Worm (Caenorhabditis elegans) whole organism, L4 larva: ENCODE results near the gene srv-10.
A peak's percentile ranks its signal among the peaks of the same experiment; 100 is the strongest.

ENCODE experiments used
- F10B5.3 ChIP-seq: sonication (generic microtip); optimal IDR thresholded peaks from 2 replicates; lab custom pipeline; 2016; ENCODE audit warnings: mild to moderate bottlenecking, missing genetic modification characterization, missing compliant biosample characterization
- F37D6.2 ChIP-seq: sonication (generic microtip); optimal IDR thresholded peaks from 2 replicates; lab custom pipeline; 2016; ENCODE audit warnings: mild to moderate bottlenecking, missing genetic modification characterization, missing compliant biosample characterization
- F49E8.2 ChIP-seq: sonication (generic microtip); optimal IDR thresholded peaks from 2 replicates; lab custom pipeline; 2016; ENCODE audit warnings: missing compliant biosample characterization, mild to moderate bottlenecking, missing genetic modification characterization, borderline replicate concordance
- T20F7.1 ChIP-seq: fragments of 200-800 bp; sonication (Bioruptor generic); optimal IDR thresholded peaks from 2 replicates; lab custom pipeline; 2018; ENCODE audit warnings: mild to moderate bottlenecking, missing genetic modification characterization, missing compliant biosample characterization
- T26A8.4 ChIP-seq: fragments of 200-800 bp; sonication (Bioruptor generic); IDR thresholded peaks from 2 replicates; pipeline ENCODE4 v1.3.6; 2022; ENCODE audit warnings: missing genetic modification characterization, missing compliant biosample characterization
- Y48G9A.11 ChIP-seq: fragments of 200-800 bp; sonication (Bioruptor generic); IDR thresholded peaks from 2 replicates; pipeline ENCODE4 v1.3.6; 2022; ENCODE audit warnings: missing genetic modification reagents, missing genetic modification characterization, missing compliant biosample characterization
- Y5F2A.4 ChIP-seq: fragments of 200-800 bp; sonication (Bioruptor generic); optimal IDR thresholded peaks from 2 replicates; lab custom pipeline; 2018; ENCODE audit warnings: mild to moderate bottlenecking, missing genetic modification characterization, missing compliant biosample characterization
- aha-1 ChIP-seq: fragments of 150-350 bp; peaks from one replicate; lab custom pipeline; 2014; ENCODE audit warnings: missing biosample characterization, missing genetic modification characterization
- ama-1 ChIP-seq: fragments of 150-350 bp; optimal IDR thresholded peaks from 2 replicates; lab custom pipeline; 2014; ENCODE audit warnings: inconsistent platforms, mixed read lengths
- attf-4 ChIP-seq: sonication (generic microtip); optimal IDR thresholded peaks from 3 replicates; lab custom pipeline; 2017; ENCODE audit warnings: missing biosample characterization, missing genetic modification characterization
- ctbp-1 ChIP-seq: fragments of 200-800 bp; sonication (Bioruptor generic); IDR thresholded peaks from 2 replicates; pipeline ENCODE4 v1.3.6; 2022; ENCODE audit warnings: missing genetic modification reagents, missing genetic modification characterization, missing compliant biosample characterization
- daf-19 ChIP-seq: fragments of 200-800 bp; sonication (Bioruptor generic); conservative IDR thresholded peaks from 2 replicates; pipeline ENCODE4 v1.3.6; 2022; ENCODE audit warnings: missing genetic modification characterization, missing compliant biosample characterization
- dmd-8 ChIP-seq: fragments of 200-800 bp; sonication (Bioruptor generic); IDR thresholded peaks from 2 replicates; pipeline ENCODE4 v1.3.6; 2022; ENCODE audit warnings: missing genetic modification characterization, missing compliant biosample characterization
- dmd-9 ChIP-seq: fragments of 200-800 bp; sonication (Bioruptor generic); IDR thresholded peaks from 2 replicates; pipeline ENCODE4 v1.3.6; 2022; ENCODE audit warnings: missing genetic modification reagents, missing genetic modification characterization, missing compliant biosample characterization
- fkh-10 ChIP-seq: fragments of 150-350 bp; optimal IDR thresholded peaks from 2 replicates; lab custom pipeline; 2014; ENCODE audit warnings: missing biosample characterization, missing genetic modification reagents, missing genetic modification characterization
- gei-8 ChIP-seq: fragments of 200-800 bp; sonication (Bioruptor generic); optimal IDR thresholded peaks from 2 replicates; lab custom pipeline; 2018; ENCODE audit warnings: mild to moderate bottlenecking, missing genetic modification characterization, missing compliant biosample characterization
- hlh-11 ChIP-seq: fragments of 200-800 bp; sonication (Bioruptor generic); optimal IDR thresholded peaks from 2 replicates; lab custom pipeline; 2018; ENCODE audit warnings: mild to moderate bottlenecking, missing genetic modification characterization, missing compliant biosample characterization
- hlh-30 ChIP-seq: sonication (generic microtip); optimal IDR thresholded peaks from 2 replicates; lab custom pipeline; 2017; ENCODE audit warnings: antibody characterized with exemption, mild to moderate bottlenecking, missing genetic modification characterization, missing compliant biosample characterization; ENCODE audit not compliant: insufficient read depth
- hmg-1.1 ChIP-seq: fragments of 200-800 bp; sonication (Bioruptor generic); IDR thresholded peaks from 2 replicates; pipeline ENCODE4 v1.3.6; 2022; ENCODE audit warnings: missing genetic modification reagents, missing genetic modification characterization, missing compliant biosample characterization
- lim-7 ChIP-seq: fragments of 200-800 bp; sonication (Bioruptor generic); IDR thresholded peaks from 2 replicates; pipeline ENCODE4 v1.3.6; 2022; ENCODE audit warnings: missing genetic modification characterization, missing compliant biosample characterization
- lin-13 ChIP-seq: fragments of 150-350 bp; optimal IDR thresholded peaks from 2 replicates; lab custom pipeline; 2014; ENCODE audit warnings: missing biosample characterization, missing genetic modification reagents, missing genetic modification characterization
- lir-3 ChIP-seq: sonication (generic microtip); optimal IDR thresholded peaks from 2 replicates; lab custom pipeline; 2016; ENCODE audit warnings: mild to moderate bottlenecking, missing genetic modification characterization, missing compliant biosample characterization
- mdt-29 ChIP-seq: fragments of 200-800 bp; sonication (Bioruptor generic); IDR thresholded peaks from 2 replicates; pipeline ENCODE4 v1.3.6; 2022; ENCODE audit warnings: missing genetic modification reagents, missing genetic modification characterization, missing compliant biosample characterization
- mep-1 ChIP-seq: fragments of 150-350 bp; sonication (generic microtip); optimal IDR thresholded peaks from 3 replicates; lab custom pipeline; 2014; ENCODE audit warnings: missing biosample characterization, missing genetic modification characterization
- mxl-3 ChIP-seq: fragments of 200-800 bp; sonication (Bioruptor generic); optimal IDR thresholded peaks from 2 replicates; lab custom pipeline; 2018; ENCODE audit warnings: mild to moderate bottlenecking, missing genetic modification characterization, missing compliant biosample characterization
- nhr-25 ChIP-seq: sonication (generic microtip); optimal IDR thresholded peaks from 2 replicates; lab custom pipeline; 2017; ENCODE audit warnings: missing genetic modification characterization, mild to moderate bottlenecking, missing compliant biosample characterization, antibody characterized with exemption, moderate library complexity, borderline replicate concordance; ENCODE audit not compliant: insufficient read depth
- nhr-48 ChIP-seq: sonication (generic microtip); optimal IDR thresholded peaks from 2 replicates; lab custom pipeline; 2016; ENCODE audit warnings: mild to moderate bottlenecking, missing genetic modification characterization, missing compliant biosample characterization
- nhr-6 ChIP-seq: fragments of 150-350 bp; optimal IDR thresholded peaks from 2 replicates; lab custom pipeline; 2014; ENCODE audit warnings: missing biosample characterization, missing genetic modification characterization
- nhr-77 ChIP-seq: fragments of 150-350 bp; optimal IDR thresholded peaks from 2 replicates; lab custom pipeline; 2014; ENCODE audit warnings: missing biosample characterization, missing genetic modification characterization
- pha-4 ChIP-seq, 2 experiments: fragments of 150-350 bp in 1 of 2; fragments of 200-800 bp in 1 of 2; sonication (Bioruptor generic) in 1 of 2; IDR thresholded peaks in 1 of 2; optimal IDR thresholded peaks in 1 of 2; 2 replicates each; pipeline versions ENCODE4 v1.3.6 to Lab custom; 2014 to 2022; ENCODE audit warnings: missing genetic modification characterization in 2 of 2, missing genetic modification reagents in 2 of 2, missing biosample characterization in 1 of 2, missing compliant biosample characterization in 1 of 2
- php-3 ChIP-seq: fragments of 200-800 bp; sonication (Bioruptor generic); IDR thresholded peaks from 2 replicates; pipeline ENCODE4 v1.3.6; 2022; ENCODE audit warnings: missing genetic modification reagents, missing genetic modification characterization, missing compliant biosample characterization
- saeg-2 ChIP-seq: fragments of 200-800 bp; sonication (Bioruptor generic); IDR thresholded peaks from 2 replicates; pipeline ENCODE4 v1.3.6; 2022; ENCODE audit warnings: missing genetic modification reagents, missing genetic modification characterization, missing compliant biosample characterization
- set-16 ChIP-seq: fragments of 200-800 bp; sonication (Bioruptor generic); IDR thresholded peaks from 2 replicates; pipeline ENCODE4 v1.3.6; 2022; ENCODE audit warnings: missing genetic modification reagents, missing genetic modification characterization, missing compliant biosample characterization
- snpc-4 ChIP-seq: fragments of 150-350 bp; optimal IDR thresholded peaks from 2 replicates; lab custom pipeline; 2014; ENCODE audit warnings: missing biosample characterization, missing genetic modification characterization
- spr-3 ChIP-seq: fragments of 200-800 bp; sonication (Bioruptor generic); optimal IDR thresholded peaks from 2 replicates; lab custom pipeline; 2018; ENCODE audit warnings: mild to moderate bottlenecking, missing genetic modification characterization, missing compliant biosample characterization
- tag-97 ChIP-seq: fragments of 200-800 bp; sonication (Bioruptor generic); IDR thresholded peaks from 2 replicates; pipeline ENCODE4 v1.3.6; 2022; ENCODE audit warnings: missing genetic modification characterization, missing compliant biosample characterization
- unc-130 ChIP-seq: sonication (generic microtip); optimal IDR thresholded peaks from 2 replicates; lab custom pipeline; 2016; ENCODE audit warnings: missing genetic modification reagents, missing genetic modification characterization, missing compliant biosample characterization
- ztf-11 ChIP-seq: fragments of 150-350 bp; optimal IDR thresholded peaks from 2 replicates; lab custom pipeline; 2014; ENCODE audit warnings: missing biosample characterization, missing genetic modification characterization
- ztf-7 ChIP-seq: fragments of 150-350 bp; optimal IDR thresholded peaks from 2 replicates; lab custom pipeline; 2014; ENCODE audit warnings: missing biosample characterization, missing genetic modification characterization

Gene srv-10

ce11 chrV:13414585-13414984, 9.1 kb upstream of the srv-10 start, which contains the start of gene cut-2:
TSS of gene cut-2 (plus strand) at chrV:13414949.
- TF ChIP-seq F49E8.2 (tag; lab: Kevin White, UChicago) (no peak), F37D6.2 (no peak), aha-1 (tag; lab: Kevin White, UChicago) (no peak), lin-13 (GFP tag; lab: Kevin White, UChicago) (no peak), Y5F2A.4 (GFP tag; lab: Kevin White, UChicago) (no peak), ztf-11 (tag; lab: Kevin White, UChicago) (no peak), daf-19 (GFP tag; lab: Robert Waterston, UW) (no peak), set-16 (GFP tag; lab: Robert Waterston, UW) (no peak), lim-7 (GFP tag; lab: Robert Waterston, UW) (no peak), Y48G9A.11 (no peak), hlh-30 (tag; lab: Kevin White, UChicago) (no peak), mxl-3 (GFP tag; lab: Kevin White, UChicago) (peak; percentile 63), hlh-11 (tag; lab: Kevin White, UChicago) (peak; percentile 8)

ce11 chrV:13415462-13415861, 8.2 kb upstream of the srv-10 start:
- no peak for TF ChIP-seq fkh-10
- TF ChIP-seq dmd-9: 0 out of 2 replicates have a peak, but pooled peaks have one; percentile 40
- 0 out of 2 replicates have a peak, but pooled peaks have one; percentile 43 for TF ChIP-seq hmg-1.1 (GFP tag; lab: Robert Waterston, UW)
- TF ChIP-seq pha-4 (GFP tag; IDR thresholded peaks at IDR 0.05; lab: Robert Waterston, UW): peak; percentile 70; the same call in 1 of the 2 replicates
- no peak for TF ChIP-seq pha-4 (tag; optimal IDR thresholded peaks at IDR 0.05; lab: Kevin White, UChicago)
- no peak; the same call in 1 of the 2 replicates for TF ChIP-seq T26A8.4 (GFP tag; lab: Robert Waterston, UW)
- 0 out of 2 replicates have a peak, but pooled peaks have one; percentile 20 for TF ChIP-seq ctbp-1 (GFP tag; lab: Robert Waterston, UW)
- no peak for TF ChIP-seq lir-3 (tag; lab: Kevin White, UChicago)
- peak; percentile 29 for TF ChIP-seq gei-8 (GFP tag; lab: Kevin White, UChicago)
- TF ChIP-seq nhr-77 (tag; lab: Kevin White, UChicago): no peak
- TF ChIP-seq nhr-6: no peak
- TF ChIP-seq set-16 (GFP tag; lab: Robert Waterston, UW): peak; percentile 99
- peak; percentile 6 for TF ChIP-seq F10B5.3 (tag; lab: Kevin White, UChicago)
- peak; percentile 89 for TF ChIP-seq aha-1 (tag; lab: Kevin White, UChicago)
- TF ChIP-seq, all 104 proteins: peak for 8

ce11 chrV:13416076-13416475, 7.6 kb upstream of the srv-10 start:
- no peak for TF ChIP-seq saeg-2
- TF ChIP-seq php-3 (GFP tag; lab: Robert Waterston, UW): no peak
- TF ChIP-seq hlh-11 (tag; lab: Kevin White, UChicago): no peak
- TF ChIP-seq attf-4 (tag; lab: Kevin White, UChicago): no peak
- peak; percentile 59 for TF ChIP-seq aha-1 (tag; lab: Kevin White, UChicago)
- TF ChIP-seq spr-3 (GFP tag; lab: Kevin White, UChicago): no peak
- no peak for TF ChIP-seq fkh-10
- peak; percentile 41 for TF ChIP-seq ama-1 (lab: Kevin White, UChicago)

- TF ChIP-seq unc-130 (GFP tag; lab: Kevin White, UChicago) (no peak), nhr-25 (no peak), tag-97 (no peak), T20F7.1 (GFP tag; lab: Kevin White, UChicago) (no peak), nhr-48 (tag; lab: Kevin White, UChicago) (no peak), mep-1 (no peak), dmd-8 (GFP tag; lab: Robert Waterston, UW) (no peak), snpc-4 (no peak), mdt-29 (GFP tag; lab: Robert Waterston, UW) (no peak), ztf-7 (tag; lab: Kevin White, UChicago) (no peak)
These were observed 6.2 kb upstream of the srv-10 start, which contains the start of gene F53F1.6 for ce11 chrV:13417513-13417912. TSS of gene F53F1.6 (minus strand) at chrV:13417613.
